Worm (Caenorhabditis elegans) whole organism, L4 larva: Measurements from ENCODE around the gene ZK816.3.

Source experiments
- dmd-6 ChIP-seq: fragments of 200-800 bp; sonication (Bioruptor generic); IDR thresholded peaks from 2 replicates; pipeline ENCODE4 v1.3.6; 2022; ENCODE audit warnings: missing genetic modification reagents, missing genetic modification characterization, missing compliant biosample characterization
- jun-1 ChIP-seq: fragments of 150-350 bp; optimal IDR thresholded peaks from 2 replicates; lab custom pipeline; 2014; ENCODE audit warnings: missing biosample characterization, missing genetic modification reagents, missing genetic modification characterization
- lir-3 ChIP-seq: sonication (generic microtip); optimal IDR thresholded peaks from 2 replicates; lab custom pipeline; 2016; ENCODE audit warnings: mild to moderate bottlenecking, missing genetic modification characterization, missing compliant biosample characterization
- nhr-11 ChIP-seq: fragments of 150-350 bp; optimal IDR thresholded peaks from 2 replicates; lab custom pipeline; 2014; ENCODE audit warnings: missing biosample characterization, missing genetic modification characterization
- spr-3 ChIP-seq: fragments of 200-800 bp; sonication (Bioruptor generic); optimal IDR thresholded peaks from 2 replicates; lab custom pipeline; 2018; ENCODE audit warnings: mild to moderate bottlenecking, missing genetic modification characterization, missing compliant biosample characterization
- tra-1 ChIP-seq: fragments of 200-800 bp; sonication (Bioruptor generic); IDR thresholded peaks from 2 replicates; pipeline ENCODE4 v1.3.6; 2022; ENCODE audit warnings: missing genetic modification reagents, missing genetic modification characterization, missing compliant biosample characterization
- unc-62 ChIP-seq, 3 experiments: fragments of 150-350 bp in 1 of 3; sonication (generic microtip); optimal IDR thresholded peaks in 2 of 3; peaks in 1 of 3; 1 replicate in 1 of 3; 2 replicates in 2 of 3; lab custom pipeline; 2014 to 2017; ENCODE audit warnings: missing biosample characterization in 3 of 3, missing genetic modification characterization in 3 of 3, missing genetic modification reagents in 3 of 3, missing genotype in 1 of 3

- TF ChIP-seq spr-3 (GFP tag; lab: Kevin White, UChicago): no peak
- no peak for TF ChIP-seq lir-3 (tag; lab: Kevin White, UChicago)
- no peak for TF ChIP-seq nhr-11 (tag; lab: Kevin White, UChicago)
- TF ChIP-seq jun-1 (tag; lab: Kevin White, UChicago): no peak
- no peak for TF ChIP-seq unc-62 (GFP tag; optimal IDR thresholded peaks at IDR 0.05 in 1 of 2; lab: Kevin White, UChicago)
- no peak for TF ChIP-seq unc-62 (tag; optimal IDR thresholded peaks at IDR 0.05; lab: Kevin White, UChicago)
- no peak for TF ChIP-seq dmd-6 (GFP tag; lab: Robert Waterston, UW)
- TF ChIP-seq tra-1 (GFP tag; lab: Robert Waterston, UW): no peak
These were observed 27.1 kb downstream of the ZK816.3 start for ce11 chrX:3375320-3375719.
